Worm (Caenorhabditis elegans) whole organism, L4 larva: ENCODE data around the gene srbc-8.
"Not testable (repeated sequence)": the region's sequence is repeated elsewhere in the genome, so short reads cannot be mapped to it uniquely, and the experiment has no call there.

ENCODE experiments used
- F37D6.2 ChIP-seq: sonication (generic microtip); optimal IDR thresholded peaks from 2 replicates; lab custom pipeline; 2016; ENCODE audit warnings: mild to moderate bottlenecking, missing genetic modification characterization, missing compliant biosample characterization
- F44E2.7 ChIP-seq: fragments of 200-800 bp; sonication (Bioruptor generic); IDR thresholded peaks from 2 replicates; pipeline ENCODE4 v2.1.2; 2022; ENCODE audit warnings: missing genetic modification characterization, missing compliant biosample characterization
- T20F7.1 ChIP-seq: fragments of 200-800 bp; sonication (Bioruptor generic); optimal IDR thresholded peaks from 2 replicates; lab custom pipeline; 2018; ENCODE audit warnings: mild to moderate bottlenecking, missing genetic modification characterization, missing compliant biosample characterization
- Y48G9A.11 ChIP-seq: fragments of 200-800 bp; sonication (Bioruptor generic); IDR thresholded peaks from 2 replicates; pipeline ENCODE4 v1.3.6; 2022; ENCODE audit warnings: missing genetic modification reagents, missing genetic modification characterization, missing compliant biosample characterization
- Y5F2A.4 ChIP-seq: fragments of 200-800 bp; sonication (Bioruptor generic); optimal IDR thresholded peaks from 2 replicates; lab custom pipeline; 2018; ENCODE audit warnings: mild to moderate bottlenecking, missing genetic modification characterization, missing compliant biosample characterization
- ZK546.5 ChIP-seq, 2 experiments: sonication (generic microtip); optimal IDR thresholded peaks; 2 replicates each; lab custom pipeline; 2017; ENCODE audit warnings: missing biosample characterization in 2 of 2, missing genetic modification characterization in 2 of 2
- ama-1 ChIP-seq: fragments of 150-350 bp; optimal IDR thresholded peaks from 2 replicates; lab custom pipeline; 2014; ENCODE audit warnings: inconsistent platforms, mixed read lengths
- ceh-20 ChIP-seq: fragments of 200-800 bp; sonication (Bioruptor generic); IDR thresholded peaks from 2 replicates; pipeline ENCODE4 v1.3.6; 2022; ENCODE audit warnings: missing genetic modification reagents, missing genetic modification characterization, missing compliant biosample characterization
- ceh-28 ChIP-seq: fragments of 150-350 bp; optimal IDR thresholded peaks from 2 replicates; lab custom pipeline; 2014; ENCODE audit warnings: missing biosample characterization, missing genetic modification reagents, missing genetic modification characterization
- ceh-62 ChIP-seq: sonication (generic microtip); optimal IDR thresholded peaks from 2 replicates; lab custom pipeline; 2017; ENCODE audit warnings: missing biosample characterization, missing genetic modification characterization
- ces-1 ChIP-seq: fragments of 150-350 bp; sonication (generic microtip); optimal IDR thresholded peaks from 4 replicates; lab custom pipeline; 2014; ENCODE audit warnings: missing biosample characterization, missing genetic modification reagents, missing genetic modification characterization
- ctbp-1 ChIP-seq: fragments of 200-800 bp; sonication (Bioruptor generic); IDR thresholded peaks from 2 replicates; pipeline ENCODE4 v1.3.6; 2022; ENCODE audit warnings: missing genetic modification reagents, missing genetic modification characterization, missing compliant biosample characterization
- daf-16 ChIP-seq, 3 experiments: sonication (generic microtip); optimal IDR thresholded peaks; 2 replicates each; lab custom pipeline; 2016 to 2017; ENCODE audit warnings: missing genetic modification characterization in 3 of 3, missing genetic modification reagents in 3 of 3, mild to moderate bottlenecking in 2 of 3, missing compliant biosample characterization in 2 of 3, missing biosample characterization in 1 of 3, moderate library complexity in 1 of 3
- dmd-6 ChIP-seq: fragments of 200-800 bp; sonication (Bioruptor generic); IDR thresholded peaks from 2 replicates; pipeline ENCODE4 v1.3.6; 2022; ENCODE audit warnings: missing genetic modification reagents, missing genetic modification characterization, missing compliant biosample characterization
- dpl-1 ChIP-seq: fragments of 150-350 bp; optimal IDR thresholded peaks from 2 replicates; lab custom pipeline; 2014; ENCODE audit warnings: missing biosample characterization, missing genetic modification reagents, missing genetic modification characterization
- dve-1 ChIP-seq: sonication (generic microtip); optimal IDR thresholded peaks from 2 replicates; lab custom pipeline; 2017; ENCODE audit warnings: antibody characterized with exemption, mild to moderate bottlenecking, missing genetic modification characterization, missing compliant biosample characterization; ENCODE audit not compliant: insufficient read depth
- egl-27 ChIP-seq: sonication (generic microtip); optimal IDR thresholded peaks from 3 replicates; lab custom pipeline; 2017; ENCODE audit warnings: missing biosample characterization, missing genetic modification reagents, missing genetic modification characterization
- hlh-30 ChIP-seq: sonication (generic microtip); optimal IDR thresholded peaks from 2 replicates; lab custom pipeline; 2017; ENCODE audit warnings: antibody characterized with exemption, mild to moderate bottlenecking, missing genetic modification characterization, missing compliant biosample characterization; ENCODE audit not compliant: insufficient read depth
- hmg-1.1 ChIP-seq: fragments of 200-800 bp; sonication (Bioruptor generic); IDR thresholded peaks from 2 replicates; pipeline ENCODE4 v1.3.6; 2022; ENCODE audit warnings: missing genetic modification reagents, missing genetic modification characterization, missing compliant biosample characterization
- lin-1 ChIP-seq: fragments of 200-800 bp; sonication (Bioruptor generic); IDR thresholded peaks from 2 replicates; pipeline ENCODE4 v1.3.6; 2022; ENCODE audit warnings: missing genetic modification reagents, missing genetic modification characterization, missing compliant biosample characterization
- lin-29 ChIP-seq: fragments of 200-800 bp; sonication (Bioruptor generic); IDR thresholded peaks from 2 replicates; pipeline ENCODE4 v1.3.6; 2022; ENCODE audit warnings: missing genetic modification reagents, missing genetic modification characterization, missing compliant biosample characterization
- mdl-1 ChIP-seq, 2 experiments: fragments of 150-350 bp in 1 of 2; sonication (generic microtip) in 1 of 2; optimal IDR thresholded peaks; 2 replicates each; lab custom pipeline; 2014 to 2017; ENCODE audit warnings: missing biosample characterization in 2 of 2, missing genetic modification characterization in 2 of 2
- mdt-29 ChIP-seq: fragments of 200-800 bp; sonication (Bioruptor generic); IDR thresholded peaks from 2 replicates; pipeline ENCODE4 v1.3.6; 2022; ENCODE audit warnings: missing genetic modification reagents, missing genetic modification characterization, missing compliant biosample characterization
- mep-1 ChIP-seq: fragments of 150-350 bp; sonication (generic microtip); optimal IDR thresholded peaks from 3 replicates; lab custom pipeline; 2014; ENCODE audit warnings: missing biosample characterization, missing genetic modification characterization
- nhr-11 ChIP-seq: fragments of 150-350 bp; optimal IDR thresholded peaks from 2 replicates; lab custom pipeline; 2014; ENCODE audit warnings: missing biosample characterization, missing genetic modification characterization
- nhr-111 ChIP-seq: fragments of 200-800 bp; sonication (Bioruptor generic); optimal IDR thresholded peaks from 2 replicates; lab custom pipeline; 2018; ENCODE audit warnings: mild to moderate bottlenecking, missing genetic modification characterization, missing compliant biosample characterization
- nhr-28 ChIP-seq: fragments of 150-350 bp; optimal IDR thresholded peaks from 2 replicates; lab custom pipeline; 2014; ENCODE audit warnings: missing biosample characterization, missing genetic modification characterization
- nhr-41 ChIP-seq: fragments of 200-800 bp; sonication (Bioruptor generic); IDR thresholded peaks from 2 replicates; pipeline ENCODE4 v1.3.6; 2022; ENCODE audit warnings: missing genetic modification reagents, missing genetic modification characterization, missing compliant biosample characterization
- nhr-48 ChIP-seq: sonication (generic microtip); optimal IDR thresholded peaks from 2 replicates; lab custom pipeline; 2016; ENCODE audit warnings: mild to moderate bottlenecking, missing genetic modification characterization, missing compliant biosample characterization
- nhr-77 ChIP-seq: fragments of 150-350 bp; optimal IDR thresholded peaks from 2 replicates; lab custom pipeline; 2014; ENCODE audit warnings: missing biosample characterization, missing genetic modification characterization
- php-3 ChIP-seq: fragments of 200-800 bp; sonication (Bioruptor generic); IDR thresholded peaks from 2 replicates; pipeline ENCODE4 v1.3.6; 2022; ENCODE audit warnings: missing genetic modification reagents, missing genetic modification characterization, missing compliant biosample characterization
- pqm-1 ChIP-seq: sonication (generic microtip); optimal IDR thresholded peaks from 2 replicates; lab custom pipeline; 2017; ENCODE audit warnings: missing biosample characterization, missing genetic modification characterization
- snpc-4 ChIP-seq: fragments of 150-350 bp; optimal IDR thresholded peaks from 2 replicates; lab custom pipeline; 2014; ENCODE audit warnings: missing biosample characterization, missing genetic modification characterization
- ztf-7 ChIP-seq: fragments of 150-350 bp; optimal IDR thresholded peaks from 2 replicates; lab custom pipeline; 2014; ENCODE audit warnings: missing biosample characterization, missing genetic modification characterization

The srbc-8 gene

ce11 chrV:7522279-7522678 lies 37.4 kb upstream of the srbc-8 start, which contains the start of gene C54F6.15:
C54F6.15 (minus strand) TSS chrV:7522379.
- TF ChIP-seq hlh-30, result no peak
- TF ChIP-seq ctbp-1 (GFP tag; lab: Robert Waterston, UW), result no peak

ce11 chrV:7521304-7521703 lies 36.4 kb upstream of the srbc-8 start:
- TF ChIP-seq pqm-1 (tag; lab: Kevin White, UChicago) (peak; percentile 58), dve-1 (tag; lab: Kevin White, UChicago) (no peak), nhr-28 (tag; lab: Kevin White, UChicago) (peak; percentile 41), Y5F2A.4 (GFP tag; lab: Kevin White, UChicago) (no peak), daf-16 (GFP tag; optimal IDR thresholded peaks at IDR 0.05; lab: Kevin White, UChicago) (no peak), daf-16 (tag; optimal IDR thresholded peaks at IDR 0.05; lab: Kevin White, UChicago) (peak; percentile 94), nhr-77 (tag; lab: Kevin White, UChicago) (peak; percentile 22), ama-1 (lab: Kevin White, UChicago) (no peak), ceh-20 (GFP tag; lab: Robert Waterston, UW) (no peak), nhr-48 (tag; lab: Kevin White, UChicago) (peak; percentile 19)

ce11 chrV:7520077-7520476 lies 35.2 kb upstream of the srbc-8 start, which contains the start of gene srb-19:
srb-19 (minus strand) TSS chrV:7520177.
- TF ChIP-seq nhr-48 (tag; lab: Kevin White, UChicago) (no peak), daf-16 (GFP tag; optimal IDR thresholded peaks at IDR 0.05; lab: Kevin White, UChicago) (no peak), daf-16 (tag; optimal IDR thresholded peaks at IDR 0.05; lab: Kevin White, UChicago) (no peak), nhr-111 (GFP tag; lab: Kevin White, UChicago) (no peak), ceh-62 (tag; lab: Kevin White, UChicago) (no peak), php-3 (no peak), F37D6.2 (tag; lab: Kevin White, UChicago) (no peak), dmd-6 (GFP tag; lab: Robert Waterston, UW) (no peak), mdl-1 (tag; optimal IDR thresholded peaks at IDR 0.05; lab: Kevin White, UChicago) (no peak), egl-27 (tag; lab: Kevin White, UChicago) (no peak), ZK546.5 (tag; optimal IDR thresholded peaks at IDR 0.05; lab: Kevin White, UChicago) (no peak), F44E2.7 (GFP tag; lab: Robert Waterston, UW) (no peak), lin-1 (GFP tag; lab: Robert Waterston, UW) (no peak), mdt-29 (GFP tag; lab: Robert Waterston, UW) (no peak), snpc-4 (tag; lab: Kevin White, UChicago) (no peak), ztf-7 (tag; lab: Kevin White, UChicago) (no peak), Y48G9A.11 (GFP tag; lab: Robert Waterston, UW) (no peak), dpl-1 (GFP tag; lab: Kevin White, UChicago) (no peak), nhr-11 (tag; lab: Kevin White, UChicago) (no peak)

ce11 chrV:7514939-7515338 lies 30.0 kb upstream of the srbc-8 start, which contains the start of gene srb-18:
srb-18 (plus strand) TSS chrV:7515239.
- no peak for TF ChIP-seq T20F7.1 (GFP tag; lab: Kevin White, UChicago)
- TF ChIP-seq dve-1 (tag; lab: Kevin White, UChicago), result no peak
- no peak for TF ChIP-seq nhr-41
- TF ChIP-seq ceh-28 (tag; lab: Kevin White, UChicago), result no peak
- no peak for TF ChIP-seq mep-1 (tag; lab: Kevin White, UChicago)
- no peak for TF ChIP-seq pqm-1 (tag; lab: Kevin White, UChicago)

ce11 chrV:7511465-7511864 lies 26.6 kb upstream of the srbc-8 start, which contains the start of gene nhr-171:
nhr-171 (plus strand) TSS chrV:7511765.
- TF ChIP-seq hmg-1.1 (GFP tag; lab: Robert Waterston, UW); ces-1 (GFP tag; lab: Kevin White, UChicago); lin-29 (GFP tag; lab: Robert Waterston, UW): not testable (repeated sequence)
